Worm (Caenorhabditis elegans) whole organism, L1 larva: ENCODE results near the gene nhr-108.

Experiments
- C04F5.9 ChIP-seq: sonication (generic microtip); optimal IDR thresholded peaks from 2 replicates; lab custom pipeline; 2016; ENCODE audit warnings: missing genetic modification characterization, missing compliant biosample characterization
- Y116A8C.19 ChIP-seq: sonication (generic microtip); optimal IDR thresholded peaks from 2 replicates; lab custom pipeline; 2016; ENCODE audit warnings: missing compliant biosample characterization, missing genetic modification characterization, borderline replicate concordance
- aly-2 ChIP-seq: fragments of 150-350 bp; optimal IDR thresholded peaks from 2 replicates; lab custom pipeline; 2014; ENCODE audit warnings: missing biosample characterization, missing genetic modification characterization
- ceh-63 ChIP-seq: fragments of 200-800 bp; sonication (Bioruptor generic); optimal IDR thresholded peaks from 2 replicates; lab custom pipeline; 2018; ENCODE audit warnings: mild to moderate bottlenecking, missing genetic modification characterization, missing compliant biosample characterization
- ceh-8 ChIP-seq: fragments of 200-800 bp; sonication (Bioruptor generic); optimal IDR thresholded peaks from 2 replicates; lab custom pipeline; 2018; ENCODE audit warnings: mild to moderate bottlenecking, missing genetic modification characterization, moderate library complexity, missing compliant biosample characterization
- ceh-88 ChIP-seq: fragments of 200-800 bp; sonication (Bioruptor generic); IDR thresholded peaks from 2 replicates; pipeline ENCODE4 v1.3.6; 2022; ENCODE audit warnings: missing genetic modification characterization, missing compliant biosample characterization
- egl-13 ChIP-seq: sonication (generic microtip); optimal IDR thresholded peaks from 2 replicates; lab custom pipeline; 2016; ENCODE audit warnings: missing genotype, missing genetic modification reagents, missing genetic modification characterization, missing compliant biosample characterization
- elt-2 ChIP-seq: sonication (generic microtip); optimal IDR thresholded peaks from 2 replicates; lab custom pipeline; 2016; ENCODE audit warnings: missing genetic modification characterization, mild to moderate bottlenecking, inconsistent platforms, missing compliant biosample characterization, missing genetic modification reagents
- ets-5 ChIP-seq: fragments of 200-800 bp; sonication (Bioruptor generic); IDR thresholded peaks from 2 replicates; pipeline ENCODE4 v1.3.6; 2022; ENCODE audit warnings: missing genetic modification characterization, missing compliant biosample characterization
- fkh-4 ChIP-seq: sonication (generic microtip); optimal IDR thresholded peaks from 2 replicates; lab custom pipeline; 2016; ENCODE audit warnings: missing compliant biosample characterization, missing genetic modification characterization, borderline replicate concordance
- fkh-8 ChIP-seq: sonication (generic microtip); optimal IDR thresholded peaks from 2 replicates; lab custom pipeline; 2016; ENCODE audit warnings: mild to moderate bottlenecking, missing genetic modification characterization, missing compliant biosample characterization
- hlh-17 ChIP-seq: fragments of 200-800 bp; sonication (Bioruptor generic); optimal IDR thresholded peaks from 2 replicates; lab custom pipeline; 2018; ENCODE audit warnings: missing genetic modification characterization, mild to moderate bottlenecking, missing compliant biosample characterization, moderate library complexity, borderline replicate concordance
- isw-1 ChIP-seq: fragments of 200-800 bp; sonication (Bioruptor generic); IDR thresholded peaks from 2 replicates; pipeline ENCODE4 v1.3.6; 2022; ENCODE audit warnings: missing genetic modification characterization, missing compliant biosample characterization
- lin-14 ChIP-seq: fragments of 200-800 bp; sonication (Bioruptor generic); optimal IDR thresholded peaks from 2 replicates; lab custom pipeline; 2018; ENCODE audit warnings: mild to moderate bottlenecking, missing genetic modification characterization, moderate library complexity, missing compliant biosample characterization
- lin-35 ChIP-seq, 2 experiments: fragments of 150-350 bp; optimal IDR thresholded peaks; 2 replicates each; lab custom pipeline; 2014; ENCODE audit warnings: missing biosample characterization in 2 of 2, missing genetic modification characterization in 2 of 2, missing genetic modification reagents in 2 of 2
- mdl-1 ChIP-seq, 2 experiments: fragments of 150-350 bp; optimal IDR thresholded peaks; 2 replicates each; lab custom pipeline; 2014 to 2017; ENCODE audit warnings: missing biosample characterization in 2 of 2, missing genetic modification characterization in 2 of 2, inconsistent platforms in 1 of 2
- mep-1 ChIP-seq: fragments of 150-350 bp; optimal IDR thresholded peaks from 2 replicates; lab custom pipeline; 2014; ENCODE audit warnings: missing biosample characterization, missing genetic modification characterization
- nhr-12 ChIP-seq: sonication (generic microtip); optimal IDR thresholded peaks from 2 replicates; lab custom pipeline; 2017; ENCODE audit warnings: missing biosample characterization, missing genetic modification characterization
- nhr-20 ChIP-seq: sonication (generic microtip); optimal IDR thresholded peaks from 2 replicates; lab custom pipeline; 2016; ENCODE audit warnings: mild to moderate bottlenecking, missing genetic modification characterization, missing compliant biosample characterization
- nhr-237 ChIP-seq: fragments of 150-350 bp; optimal IDR thresholded peaks from 2 replicates; lab custom pipeline; 2014; ENCODE audit warnings: missing biosample characterization, missing genetic modification characterization
- nhr-47 ChIP-seq: sonication (generic microtip); optimal IDR thresholded peaks from 2 replicates; lab custom pipeline; 2016; ENCODE audit warnings: mild to moderate bottlenecking, missing genetic modification characterization, moderate library complexity, missing compliant biosample characterization
- nhr-71 ChIP-seq: sonication (generic microtip); optimal IDR thresholded peaks from 2 replicates; lab custom pipeline; 2016; ENCODE audit warnings: mild to moderate bottlenecking, missing genetic modification characterization, moderate library complexity, missing compliant biosample characterization
- nhr-77 ChIP-seq: fragments of 150-350 bp; optimal IDR thresholded peaks from 2 replicates; lab custom pipeline; 2014; ENCODE audit warnings: missing biosample characterization, missing genetic modification characterization
- nhr-84 ChIP-seq: sonication (generic microtip); optimal IDR thresholded peaks from 2 replicates; lab custom pipeline; 2017; ENCODE audit warnings: missing biosample characterization, missing genetic modification characterization
- nhr-85 ChIP-seq: sonication (generic microtip); peaks from one replicate; lab custom pipeline; 2016; ENCODE audit warnings: missing genetic modification characterization, inconsistent platforms, missing compliant biosample characterization
- pax-3 ChIP-seq: fragments of 200-800 bp; sonication (Bioruptor generic); optimal IDR thresholded peaks from 2 replicates; lab custom pipeline; 2018; ENCODE audit warnings: mild to moderate bottlenecking, missing genetic modification characterization, moderate library complexity, missing compliant biosample characterization
- rnt-1 ChIP-seq: sonication (generic microtip); optimal IDR thresholded peaks from 2 replicates; lab custom pipeline; 2016; ENCODE audit warnings: mild to moderate bottlenecking, missing genetic modification characterization, moderate library complexity, missing compliant biosample characterization
- sptf-1 ChIP-seq: fragments of 150-350 bp; optimal IDR thresholded peaks from 2 replicates; lab custom pipeline; 2014; ENCODE audit warnings: missing biosample characterization, missing genetic modification characterization
- tlp-1 ChIP-seq: fragments of 150-350 bp; optimal IDR thresholded peaks from 2 replicates; lab custom pipeline; 2014; ENCODE audit warnings: missing biosample characterization, missing genetic modification characterization
- unc-130 ChIP-seq: fragments of 150-350 bp; optimal IDR thresholded peaks from 2 replicates; lab custom pipeline; 2017; ENCODE audit warnings: missing biosample characterization, missing genetic modification characterization, inconsistent platforms
- unc-86 ChIP-seq: sonication (generic microtip); optimal IDR thresholded peaks from 2 replicates; lab custom pipeline; 2016; ENCODE audit warnings: missing genetic modification characterization, missing compliant biosample characterization
- unc-98 ChIP-seq: fragments of 200-800 bp; sonication (Bioruptor generic); IDR thresholded peaks from 2 replicates; pipeline ENCODE4 v1.3.6; 2022; ENCODE audit warnings: missing genetic modification characterization, missing compliant biosample characterization
- vab-15 ChIP-seq: sonication (generic microtip); optimal IDR thresholded peaks from 2 replicates; lab custom pipeline; 2017; ENCODE audit warnings: missing genotype, mild to moderate bottlenecking, missing genetic modification characterization, missing compliant biosample characterization
- ztf-11 ChIP-seq, 2 experiments: sonication (generic microtip); optimal IDR thresholded peaks; 2 replicates each; lab custom pipeline; 2016 to 2017; ENCODE audit warnings: missing genetic modification characterization in 2 of 2, missing biosample characterization in 1 of 2, missing compliant biosample characterization in 1 of 2
- ztf-4 ChIP-seq: fragments of 150-350 bp; optimal IDR thresholded peaks from 2 replicates; lab custom pipeline; 2014; ENCODE audit warnings: missing biosample characterization, missing genetic modification characterization

The nhr-108 gene

ce11 chrV:15896671-15897070 lies 27.6 kb downstream of the nhr-108 start, which contains the start of gene nhr-213:
nhr-213 (minus strand) TSS chrV:15896771.
- no peak for TF ChIP-seq nhr-84 (tag; lab: Kevin White, UChicago)
- no peak for TF ChIP-seq unc-98 (GFP tag; lab: Robert Waterston, UW)
- no peak for TF ChIP-seq ceh-8 (GFP tag; lab: Kevin White, UChicago)
- TF ChIP-seq nhr-71 (tag; lab: Kevin White, UChicago) = no peak
- TF ChIP-seq isw-1 (GFP tag; lab: Robert Waterston, UW) = no peak
- no peak for TF ChIP-seq egl-13 (tag; lab: Kevin White, UChicago)

ce11 chrV:15892696-15893095 lies 31.6 kb downstream of the nhr-108 start, which contains the start of gene T06C12.11:
T06C12.11 (plus strand) TSS chrV:15892996.
- TF ChIP-seq nhr-85 = no peak
- TF ChIP-seq ceh-88 (GFP tag; lab: Robert Waterston, UW) = no peak
- TF ChIP-seq ets-5 (GFP tag; lab: Robert Waterston, UW) = no peak
- no peak for TF ChIP-seq nhr-71 (tag; lab: Kevin White, UChicago)
- no peak for TF ChIP-seq C04F5.9 (tag; lab: Kevin White, UChicago)
- no peak for TF ChIP-seq unc-130
- no peak for TF ChIP-seq pax-3 (tag; lab: Kevin White, UChicago)
- TF ChIP-seq egl-13 (tag; lab: Kevin White, UChicago) = no peak
- TF ChIP-seq nhr-12 (tag; lab: Kevin White, UChicago) = no peak

ce11 chrV:15891761-15892160 lies 32.5 kb downstream of the nhr-108 start, which contains the start of gene T06C12.12:
T06C12.12 (plus strand) TSS chrV:15892061.
- no peak for TF ChIP-seq mdl-1 (tag; optimal IDR thresholded peaks at IDR 0.05; lab: Kevin White, UChicago)
- no peak for TF ChIP-seq nhr-20
- no peak for TF ChIP-seq nhr-12 (tag; lab: Kevin White, UChicago)
- no peak for TF ChIP-seq ceh-63 (GFP tag; lab: Kevin White, UChicago)
- no peak for TF ChIP-seq rnt-1 (tag; lab: Kevin White, UChicago)
- TF ChIP-seq lin-14 (GFP tag; lab: Kevin White, UChicago) = no peak
- TF ChIP-seq unc-130 = no peak
- no peak for TF ChIP-seq ztf-11 (tag; optimal IDR thresholded peaks at IDR 0.05; lab: Kevin White, UChicago)
- TF ChIP-seq tlp-1 = no peak
- TF ChIP-seq mep-1 = no peak
- no peak for TF ChIP-seq nhr-71 (tag; lab: Kevin White, UChicago)
- no peak for TF ChIP-seq Y116A8C.19
- no peak for TF ChIP-seq fkh-4 (tag; lab: Kevin White, UChicago)
- no peak for TF ChIP-seq ztf-4 (tag; lab: Kevin White, UChicago)
- no peak for TF ChIP-seq unc-98 (GFP tag; lab: Robert Waterston, UW)
- no peak for TF ChIP-seq lin-35 (GFP tag; optimal IDR thresholded peaks at IDR 0.05; lab: Kevin White, UChicago)
- no peak for TF ChIP-seq nhr-237 (tag; lab: Kevin White, UChicago)
- no peak for TF ChIP-seq aly-2 (tag; lab: Kevin White, UChicago)
- no peak for TF ChIP-seq fkh-8 (tag; lab: Kevin White, UChicago)
- TF ChIP-seq, all 84 proteins: peak for 0

- peak; percentile 57 for TF ChIP-seq elt-2 (tag; lab: Kevin White, UChicago)
- peak; percentile 10 for TF ChIP-seq fkh-8 (tag; lab: Kevin White, UChicago)
- TF ChIP-seq lin-35 (GFP tag; optimal IDR thresholded peaks at IDR 0.05; lab: Kevin White, UChicago) = peak in 1 of 2 experiments; percentile 27
- TF ChIP-seq nhr-77 = no peak
- TF ChIP-seq lin-14 (GFP tag; lab: Kevin White, UChicago) = peak; percentile 23
- TF ChIP-seq egl-13 (tag; lab: Kevin White, UChicago) = no peak
- no peak for TF ChIP-seq nhr-47 (tag; lab: Kevin White, UChicago)
Observed at ce11 chrV:15891279-15891678, 33.0 kb downstream of the nhr-108 start.

- TF ChIP-seq sptf-1 (tag; lab: Kevin White, UChicago) = no peak
- no peak for TF ChIP-seq unc-130
- TF ChIP-seq nhr-85 = no peak
- no peak for TF ChIP-seq hlh-17 (GFP tag; lab: Kevin White, UChicago)
- TF ChIP-seq unc-86 (tag; lab: Kevin White, UChicago) = no peak
- TF ChIP-seq vab-15 (tag; lab: Kevin White, UChicago) = no peak
- peak; percentile 57 for TF ChIP-seq elt-2 (tag; lab: Kevin White, UChicago)
- TF ChIP-seq, all 84 proteins: peak for 1
Observed at ce11 chrV:15890115-15890514, 34.2 kb downstream of the nhr-108 start.
